Fruit fly (Drosophila melanogaster) whole organism, embryonic: ENCODE results near the gene CG9961.

Experiments used
- Antp ChIP-seq: fragments of 200-800 bp; sonication (Bioruptor generic); optimal IDR thresholded peaks from 3 replicates; lab custom pipeline; 2016; ENCODE audit warnings: missing biosample characterization, missing genetic modification characterization
- Atf6 ChIP-seq: fragments of 200-800 bp; sonication (Bioruptor generic); IDR thresholded peaks from 2 replicates; pipeline ENCODE4 v1.3.6; 2022; ENCODE audit warnings: missing biosample characterization, missing genetic modification characterization
- CG11247 ChIP-seq: fragments of 200-800 bp; sonication (Bioruptor generic); IDR thresholded peaks from 2 replicates; pipeline ENCODE4 v1.3.6; 2022; ENCODE audit warnings: missing biosample characterization, missing genetic modification characterization
- CG12769 ChIP-seq: fragments of 200-800 bp; sonication (Bioruptor generic); optimal IDR thresholded peaks from 2 replicates; lab custom pipeline; 2019; ENCODE audit warnings: missing biosample characterization, mild to moderate bottlenecking, missing genetic modification characterization, moderate library complexity
- CG13894 ChIP-seq: fragments of 200-800 bp; sonication (Bioruptor generic); optimal IDR thresholded peaks from 3 replicates; lab custom pipeline; 2018; ENCODE audit warnings: missing biosample characterization, mild to moderate bottlenecking, missing genetic modification characterization, moderate library complexity
- CG15514 ChIP-seq: fragments of 200-800 bp; sonication (Bioruptor generic); optimal IDR thresholded peaks from 3 replicates; lab custom pipeline; 2017; ENCODE audit warnings: missing biosample characterization, missing genetic modification characterization, mild to moderate bottlenecking, moderate library complexity, missing genetic modification reagents
- CG2199 ChIP-seq: fragments of 200-800 bp; sonication (Bioruptor generic); IDR thresholded peaks from 3 replicates; pipeline ENCODE4 v1.3.6; 2022; ENCODE audit warnings: missing biosample characterization, missing genetic modification characterization
- CG30403 ChIP-seq: fragments of 200-800 bp; sonication (Bioruptor generic); optimal IDR thresholded peaks from 3 replicates; lab custom pipeline; 2016; ENCODE audit warnings: missing biosample characterization, missing genetic modification characterization
- CG30431 ChIP-seq: fragments of 200-800 bp; sonication (Bioruptor generic); optimal IDR thresholded peaks from 2 replicates; lab custom pipeline; 2017; ENCODE audit warnings: missing biosample characterization, missing genetic modification characterization
- CG32532 ChIP-seq: fragments of 200-800 bp; sonication (Bioruptor generic); IDR thresholded peaks from 2 replicates; pipeline ENCODE4 v1.3.6; 2022; ENCODE audit warnings: missing biosample characterization, missing genetic modification characterization
- CG3838 ChIP-seq: fragments of 200-800 bp; sonication (Bioruptor generic); optimal IDR thresholded peaks from 3 replicates; lab custom pipeline; 2016; ENCODE audit warnings: missing biosample characterization, missing genetic modification characterization
- CG5245 ChIP-seq: fragments of 200-800 bp; sonication (Bioruptor generic); optimal IDR thresholded peaks from 3 replicates; lab custom pipeline; 2016; ENCODE audit warnings: missing biosample characterization, missing genetic modification characterization
- CG6791 ChIP-seq: fragments of 200-800 bp; sonication (Bioruptor generic); IDR thresholded peaks from 3 replicates; pipeline ENCODE4 v1.3.6; 2022; ENCODE audit warnings: missing biosample characterization, missing genetic modification characterization; ENCODE audit not compliant: partially characterized antibody
- CG7556 ChIP-seq: fragments of 200-800 bp; sonication (Bioruptor generic); optimal IDR thresholded peaks from 2 replicates; lab custom pipeline; 2017; ENCODE audit warnings: missing biosample characterization, mild to moderate bottlenecking, missing genetic modification characterization
- CG7928 ChIP-seq: fragments of 200-800 bp; sonication (Bioruptor generic); optimal IDR thresholded peaks from 2 replicates; lab custom pipeline; 2017; ENCODE audit warnings: missing biosample characterization, mild to moderate bottlenecking, missing genetic modification characterization
- CG8765 ChIP-seq: fragments of 200-800 bp; sonication (Bioruptor generic); IDR thresholded peaks from 2 replicates; pipeline ENCODE4 v1.3.6; 2022; ENCODE audit warnings: missing biosample characterization, missing genetic modification characterization
- Dbx ChIP-seq: fragments of 200-800 bp; sonication (Bioruptor generic); IDR thresholded peaks from 3 replicates; pipeline ENCODE4 v1.3.6; 2022; ENCODE audit warnings: missing biosample characterization, missing genetic modification characterization
- Dip2 ChIP-seq: fragments of 200-800 bp; sonication (Bioruptor generic); IDR thresholded peaks from 2 replicates; pipeline ENCODE4 v1.3.6; 2022; ENCODE audit warnings: missing biosample characterization, missing genetic modification characterization
- Dp ChIP-seq: fragments of 200-800 bp; sonication (Bioruptor generic); optimal IDR thresholded peaks from 2 replicates; lab custom pipeline; 2018; ENCODE audit warnings: missing biosample characterization, mild to moderate bottlenecking, missing genetic modification characterization, moderate library complexity
- Ets65A ChIP-seq: fragments of 200-800 bp; sonication (Bioruptor generic); peaks from one replicate; lab custom pipeline; 2016; ENCODE audit warnings: missing biosample characterization, missing genetic modification characterization
- Med ChIP-seq: fragments of 200-800 bp; sonication (Bioruptor generic); peaks from one replicate; lab custom pipeline; 2016; ENCODE audit warnings: missing biosample characterization, missing genetic modification characterization, mild to moderate bottlenecking, inconsistent platforms, moderate library complexity
- Mes4 ChIP-seq: fragments of 200-800 bp; sonication (Bioruptor generic); optimal IDR thresholded peaks from 2 replicates; lab custom pipeline; 2016; ENCODE audit warnings: missing biosample characterization, missing genetic modification characterization
- Oli ChIP-seq: fragments of 200-800 bp; sonication (Bioruptor generic); optimal IDR thresholded peaks from 2 replicates; lab custom pipeline; 2018; ENCODE audit warnings: missing biosample characterization, mild to moderate bottlenecking, missing genetic modification characterization, moderate library complexity
- Ravus ChIP-seq: fragments of 200-800 bp; sonication (Bioruptor generic); IDR thresholded peaks from 2 replicates; pipeline ENCODE4 v1.3.6; 2022; ENCODE audit warnings: missing biosample characterization, missing genetic modification characterization
- Rx ChIP-seq: fragments of 200-800 bp; sonication (Bioruptor generic); IDR thresholded peaks from 2 replicates; pipeline ENCODE4 v1.3.6; 2022; ENCODE audit warnings: missing biosample characterization, missing genetic modification characterization
- Spps ChIP-seq: fragments of 200-800 bp; sonication (Bioruptor generic); optimal IDR thresholded peaks from 2 replicates; lab custom pipeline; 2018; ENCODE audit warnings: missing biosample characterization, mild to moderate bottlenecking, missing genetic modification characterization
- abd-A ChIP-seq: fragments of 200-800 bp; sonication (Bioruptor generic); optimal IDR thresholded peaks from 3 replicates; lab custom pipeline; 2019; ENCODE audit warnings: missing biosample characterization, mild to moderate bottlenecking, missing genetic modification characterization, moderate library complexity
- ac ChIP-seq: fragments of 200-800 bp; sonication (Bioruptor generic); optimal IDR thresholded peaks from 3 replicates; lab custom pipeline; 2017; ENCODE audit warnings: missing biosample characterization, mild to moderate bottlenecking, missing genetic modification characterization
- br ChIP-seq: fragments of >200 bp; optimal IDR thresholded peaks from 2 replicates; lab custom pipeline; 2017
- btn ChIP-seq: fragments of 200-800 bp; sonication (Bioruptor generic); optimal IDR thresholded peaks from 2 replicates; lab custom pipeline; 2016; ENCODE audit warnings: missing biosample characterization, missing genetic modification characterization
- cad ChIP-seq: fragments of >200 bp; optimal IDR thresholded peaks from 2 replicates; lab custom pipeline; 2017; ENCODE audit warnings: missing biosample characterization, missing genetic modification characterization
- chinmo ChIP-seq: fragments of 200-800 bp; sonication (Bioruptor generic); IDR thresholded peaks from 4 replicates; pipeline ENCODE4 v1.3.6; 2022; ENCODE audit warnings: missing biosample characterization, missing genetic modification characterization; ENCODE audit not compliant: partially characterized antibody
- chn ChIP-seq: fragments of 200-800 bp; sonication (Bioruptor generic); optimal IDR thresholded peaks from 2 replicates; lab custom pipeline; 2016; ENCODE audit warnings: missing biosample characterization, missing genetic modification characterization
- ci ChIP-seq: fragments of 200-800 bp; sonication (Bioruptor generic); IDR thresholded peaks from 3 replicates; pipeline ENCODE4 v1.3.6; 2022; ENCODE audit warnings: missing biosample characterization, missing genetic modification characterization
- corto ChIP-seq: fragments of 200-800 bp; sonication (Bioruptor generic); optimal IDR thresholded peaks from 2 replicates; lab custom pipeline; 2016; ENCODE audit warnings: missing biosample characterization, mild to moderate bottlenecking, missing genetic modification characterization, moderate library complexity
- crol ChIP-seq: fragments of 200-800 bp; sonication (Bioruptor generic); IDR thresholded peaks from 2 replicates; pipeline ENCODE4 v1.3.6; 2022; ENCODE audit warnings: missing biosample characterization, missing genetic modification characterization
- dimm ChIP-seq: fragments of 200-800 bp; sonication (Bioruptor generic); IDR thresholded peaks from 2 replicates; pipeline ENCODE4 v1.3.6; 2022; ENCODE audit warnings: missing biosample characterization, missing genetic modification characterization
- grau ChIP-seq: fragments of 200-800 bp; optimal IDR thresholded peaks from 3 replicates; lab custom pipeline; 2019; ENCODE audit warnings: missing biosample characterization, mild to moderate bottlenecking, missing genetic modification characterization, moderate library complexity
- hkb ChIP-seq, 2 experiments: fragments of 200-800 bp in 1 of 2; fragments of >200 bp in 1 of 2; sonication (Bioruptor generic) in 1 of 2; IDR thresholded peaks in 1 of 2; optimal IDR thresholded peaks in 1 of 2; 2 replicates each; pipeline versions ENCODE4 v1.3.6 to Lab custom; 2017 to 2022; ENCODE audit warnings: missing biosample characterization in 1 of 2, missing genetic modification characterization in 1 of 2
- hth ChIP-seq: fragments of >200 bp; optimal IDR thresholded peaks from 2 replicates; lab custom pipeline; 2017; ENCODE audit warnings: inconsistent platforms
- insv ChIP-seq, 2 experiments: fragments of 200-800 bp; sonication (Bioruptor generic); optimal IDR thresholded peaks; 3 replicates each; lab custom pipeline; 2016 to 2018; ENCODE audit warnings: missing biosample characterization in 2 of 2, missing genetic modification characterization in 2 of 2
- lab ChIP-seq: fragments of 200-800 bp; sonication (Bioruptor generic); optimal IDR thresholded peaks from 3 replicates; lab custom pipeline; 2017; ENCODE audit warnings: missing biosample characterization, missing genetic modification characterization, mild to moderate bottlenecking, moderate library complexity, missing genetic modification reagents
- nerfin-1 ChIP-seq: fragments of 200-800 bp; sonication (Bioruptor generic); optimal IDR thresholded peaks from 3 replicates; lab custom pipeline; 2019; ENCODE audit warnings: missing biosample characterization, mild to moderate bottlenecking, missing genetic modification characterization, moderate library complexity
- nerfin-2 ChIP-seq: fragments of 200-800 bp; sonication (Bioruptor generic); IDR thresholded peaks from 2 replicates; pipeline ENCODE4 v1.3.6; 2022; ENCODE audit warnings: missing biosample characterization, missing genetic modification characterization; ENCODE audit not compliant: partially characterized antibody
- phol ChIP-seq: fragments of 200-800 bp; sonication (Bioruptor generic); optimal IDR thresholded peaks from 3 replicates; lab custom pipeline; 2018; ENCODE audit warnings: missing biosample characterization, mild to moderate bottlenecking, missing genetic modification characterization, moderate library complexity
- pzg ChIP-seq: fragments of 200-800 bp; sonication (Bioruptor generic); optimal IDR thresholded peaks from 3 replicates; lab custom pipeline; 2018; ENCODE audit warnings: missing biosample characterization, mild to moderate bottlenecking, missing genetic modification characterization, moderate library complexity
- salm ChIP-seq: fragments of 200-800 bp; sonication (Bioruptor generic); optimal IDR thresholded peaks from 2 replicates; lab custom pipeline; 2018; ENCODE audit warnings: missing biosample characterization, mild to moderate bottlenecking, missing genetic modification characterization
- sens ChIP-seq: fragments of 200-800 bp; sonication (Bioruptor generic); peaks from one replicate; lab custom pipeline; 2016; ENCODE audit warnings: missing biosample characterization, missing genetic modification characterization
- seq ChIP-seq: fragments of 200-800 bp; sonication (Bioruptor generic); IDR thresholded peaks from 2 replicates; pipeline ENCODE4 v1.3.6; 2022; ENCODE audit warnings: missing biosample characterization, missing genetic modification characterization
- tll ChIP-seq, 2 experiments: fragments of 200-800 bp in 1 of 2; fragments of >200 bp in 1 of 2; sonication (Bioruptor generic) in 1 of 2; optimal IDR thresholded peaks; 2 replicates each; lab custom pipeline; 2017 to 2019; ENCODE audit warnings: missing biosample characterization in 2 of 2, missing genetic modification characterization in 2 of 2, mild to moderate bottlenecking in 1 of 2, moderate library complexity in 1 of 2

The CG9961 gene

DNA sequence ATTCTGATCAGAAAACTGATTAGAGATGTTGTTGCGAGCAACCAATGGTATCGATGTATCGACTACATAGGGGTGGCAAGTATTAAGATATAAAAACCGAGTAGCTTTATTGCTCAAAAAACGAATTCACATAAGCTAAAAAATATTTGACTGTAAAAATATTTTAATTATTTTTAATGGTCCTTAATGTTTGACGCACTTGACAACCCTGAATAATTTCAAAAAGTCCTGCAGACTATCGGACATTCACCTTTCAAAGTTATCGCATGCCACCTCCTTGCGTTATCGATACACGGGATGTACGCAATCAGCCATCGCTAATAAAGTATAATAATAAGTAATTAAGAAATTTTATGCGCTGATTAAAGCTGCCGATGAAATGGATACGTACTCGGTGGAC is 14.9 kb upstream of the CG9961 start, which contains the start of the genes HemK2, Snapin and Tnpo-SR (continued):
- peak; percentile 94 for TF ChIP-seq CG11247 (GFP tag; lab: Robert Waterston, UW)
- peak; percentile 90; the same call in 3 of the 4 replicates for TF ChIP-seq chinmo
- peak; percentile 53 for TF ChIP-seq btn (GFP tag; lab: Kevin White, UChicago)
- peak; percentile 91 for TF ChIP-seq CG7556
- peak; percentile 77 for TF ChIP-seq salm
- TF ChIP-seq hkb (optimal IDR thresholded peaks at IDR 0.05; lab: Kevin White, UChicago): no peak
- peak; percentile 93 for TF ChIP-seq hkb (GFP tag; IDR thresholded peaks at IDR 0.05; lab: Robert Waterston, UW)
- TF ChIP-seq CG30403 (GFP tag; lab: Kevin White, UChicago): peak; percentile 95
- peak; percentile 94 for TF ChIP-seq ci (GFP tag; lab: Robert Waterston, UW)
- peak; percentile 82 for TF ChIP-seq Antp (GFP tag; lab: Kevin White, UChicago)
- peak; percentile 61 for TF ChIP-seq ac
- peak; percentile 94 for TF ChIP-seq CG8765 (GFP tag; lab: Robert Waterston, UW)
- peak; percentile 72 for TF ChIP-seq dimm (GFP tag; lab: Robert Waterston, UW)
- peak; percentile 36; the same call in 1 of the 2 replicates for TF ChIP-seq crol (GFP tag; lab: Robert Waterston, UW)
- peak; percentile 69 for TF ChIP-seq Spps
- TF ChIP-seq CG5245 (GFP tag; lab: Kevin White, UChicago): peak; percentile 83
- no peak for TF ChIP-seq br (lab: Kevin White, UChicago)
- peak; percentile 88 for TF ChIP-seq chn (GFP tag; lab: Kevin White, UChicago)
- peak; percentile 83 to 99 for TF ChIP-seq insv (GFP tag; optimal IDR thresholded peaks at IDR 0.05; lab: Kevin White, UChicago)
- no peak for TF ChIP-seq cad (GFP tag; lab: Kevin White, UChicago)
- no peak for TF ChIP-seq hth
- peak; percentile 90 for TF ChIP-seq CG12769 (tag; lab: Kevin White, UChicago)
- peak; percentile 79; the same call in 1 of the 2 replicates for TF ChIP-seq nerfin-2
- peak; percentile 81 for TF ChIP-seq Ravus (GFP tag; lab: Robert Waterston, UW)
- TF ChIP-seq tll (GFP tag; optimal IDR thresholded peaks at IDR 0.05; lab: Kevin White, UChicago): peak in 1 of 2 experiments; percentile 1
- TF ChIP-seq CG7928 (GFP tag; lab: Kevin White, UChicago): peak; percentile 67
- no peak; the same call in 1 of the 2 replicates for TF ChIP-seq Dip2
- peak; percentile 26 for TF ChIP-seq Mes4 (GFP tag; lab: Kevin White, UChicago)
- peak; percentile 81 for TF ChIP-seq CG30431

DNA sequence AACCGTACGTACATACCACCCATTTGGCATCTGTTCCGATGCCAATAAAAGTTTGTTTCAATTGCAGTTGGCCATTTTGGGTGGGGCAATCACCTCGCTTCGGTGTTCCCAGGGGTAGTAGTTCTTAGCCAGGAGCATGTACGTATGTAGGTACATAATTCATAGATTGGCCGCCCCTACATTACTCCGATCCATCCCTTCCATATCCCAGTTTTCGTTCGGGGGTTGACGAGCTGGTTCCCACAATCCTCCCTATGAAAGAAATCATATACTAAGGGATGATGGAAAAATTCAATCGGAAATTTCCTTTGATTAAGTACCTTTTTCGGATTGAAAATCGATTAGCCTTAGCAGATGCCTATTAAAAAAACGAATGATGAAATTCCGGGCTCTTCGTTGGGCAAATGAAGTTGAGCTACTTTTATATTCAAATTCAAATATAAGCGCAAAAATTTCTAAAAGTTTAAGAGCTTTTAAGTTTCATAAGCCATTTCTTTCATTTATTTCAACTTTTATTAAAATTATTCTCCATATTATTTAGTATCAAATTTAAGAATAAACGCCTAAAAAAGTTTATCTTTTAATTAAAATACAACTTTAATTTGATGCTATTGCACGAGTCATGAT is 13.3 kb upstream of the CG9961 start:
- peak; percentile 40 for TF ChIP-seq sens
- TF ChIP-seq lab (GFP tag; lab: Kevin White, UChicago): peak; percentile 10
- TF ChIP-seq CG3838 (GFP tag; lab: Kevin White, UChicago): no peak
- TF ChIP-seq Dbx (GFP tag; lab: Robert Waterston, UW): peak; percentile 50; the same call in 2 of the 3 replicates
- TF ChIP-seq Rx (GFP tag; lab: Robert Waterston, UW): no peak
- no peak for TF ChIP-seq pzg (GFP tag; lab: Kevin White, UChicago)
- TF ChIP-seq Oli (tag; lab: Kevin White, UChicago): no peak
- TF ChIP-seq Ets65A (GFP tag; lab: Kevin White, UChicago): peak; percentile 86
- TF ChIP-seq abd-A (tag; lab: Kevin White, UChicago): peak; percentile 27
- TF ChIP-seq grau (tag; lab: Kevin White, UChicago): no peak
- TF ChIP-seq CG15514 (GFP tag; lab: Kevin White, UChicago): peak; percentile 37
- 0 out of 2 replicates have a peak, but pooled peaks have one; percentile 6 for TF ChIP-seq CG32532
- peak; percentile 28; the same call in 1 of the 2 replicates for TF ChIP-seq Atf6 (GFP tag; lab: Robert Waterston, UW)
- TF ChIP-seq Dp (GFP tag; lab: Kevin White, UChicago): peak; percentile 57
- TF ChIP-seq seq (GFP tag; lab: Robert Waterston, UW): peak; percentile 16; the same call in 1 of the 2 replicates
- peak; percentile 9 for TF ChIP-seq corto (GFP tag; lab: Kevin White, UChicago)
- peak; percentile 70 for TF ChIP-seq Med (GFP tag; lab: Kevin White, UChicago)
- peak; percentile 1 for TF ChIP-seq phol (tag; lab: Kevin White, UChicago)
- peak; percentile 8 for TF ChIP-seq nerfin-1
- peak; percentile 70 for TF ChIP-seq CG13894 (tag; lab: Kevin White, UChicago)
- 0 out of 3 replicates have a peak, but pooled peaks have one; percentile 5 for TF ChIP-seq CG6791 (GFP tag; lab: Robert Waterston, UW)
- TF ChIP-seq CG2199 (GFP tag; lab: Robert Waterston, UW): 0 out of 3 replicates have a peak, but pooled peaks have one; percentile 9
- 0 out of 4 replicates have a peak, but pooled peaks have one; percentile 9 for TF ChIP-seq chinmo
